Worm (Caenorhabditis elegans) whole organism, L2 larva: Measurements from ENCODE around the gene his-42.
"Not testable (repeated sequence)": the region's sequence is repeated elsewhere in the genome, so short reads cannot be mapped to it uniquely, and the experiment has no call there.

Experiments used
- ama-1 ChIP-seq: fragments of 150-350 bp; optimal IDR thresholded peaks from 2 replicates; lab custom pipeline; 2018; ENCODE audit warnings: inconsistent platforms
- blmp-1 ChIP-seq: sonication (generic microtip); optimal IDR thresholded peaks from 2 replicates; lab custom pipeline; 2017; ENCODE audit warnings: missing genetic modification characterization, mild to moderate bottlenecking, missing compliant biosample characterization, antibody characterized with exemption, moderate library complexity; ENCODE audit not compliant: insufficient read depth
- nhr-237 ChIP-seq: fragments of 150-350 bp; optimal IDR thresholded peaks from 2 replicates; lab custom pipeline; 2014; ENCODE audit warnings: missing biosample characterization, missing genetic modification characterization
- nhr-25 ChIP-seq: fragments of 150-350 bp; sonication (generic microtip); optimal IDR thresholded peaks from 3 replicates; lab custom pipeline; 2014; ENCODE audit warnings: missing biosample characterization, missing genetic modification characterization
- unc-39 ChIP-seq: fragments of 150-350 bp; optimal IDR thresholded peaks from 2 replicates; lab custom pipeline; 2014; ENCODE audit warnings: missing biosample characterization, missing genetic modification characterization

DNA sequence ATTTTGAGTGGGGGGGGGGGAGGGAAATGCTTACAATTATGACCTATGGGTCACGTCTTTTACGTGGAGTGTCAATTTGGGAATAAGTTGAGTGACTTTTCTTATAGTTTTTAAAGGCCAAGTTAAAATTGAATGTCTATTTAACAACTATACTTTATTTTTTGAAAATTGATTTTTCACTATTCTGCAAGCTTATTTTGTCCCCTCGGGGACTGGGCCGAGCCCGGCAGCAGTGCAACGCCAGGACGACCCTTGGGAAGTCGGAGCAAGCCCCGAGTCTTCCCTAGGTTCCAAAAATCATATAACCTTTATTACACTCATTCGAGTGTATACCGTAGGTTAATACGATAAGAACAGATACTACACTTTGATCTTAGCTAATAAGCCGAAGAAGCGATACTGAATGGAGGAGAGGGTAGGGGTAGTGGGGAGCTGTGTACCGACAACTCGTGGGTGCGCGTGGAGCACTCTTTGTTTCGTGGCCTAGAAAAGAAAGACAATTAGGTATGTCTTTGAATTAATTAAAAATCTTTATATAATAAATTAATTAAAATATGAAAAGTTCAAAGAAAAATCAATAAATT lies 7.3 kb upstream of the his-42 start, which contains the start of gene ins-37:
- not testable (repeated sequence) for TF ChIP-seq nhr-237 (tag; lab: Kevin White, UChicago); blmp-1 (tag; lab: Kevin White, UChicago); nhr-25 (tag; lab: Kevin White, UChicago); unc-39; ama-1
